Fruit fly (Drosophila melanogaster) whole organism, embryonic: ENCODE results near the gene CG13403.

ENCODE experiments used
- ATbp ChIP-seq: fragments of 200-800 bp; sonication (Bioruptor generic); optimal IDR thresholded peaks from 2 replicates; lab custom pipeline; 2017; ENCODE audit warnings: missing biosample characterization, mild to moderate bottlenecking, missing genetic modification characterization, missing genetic modification reagents
- CG10565 ChIP-seq: fragments of 200-800 bp; sonication (Bioruptor generic); optimal IDR thresholded peaks from 3 replicates; lab custom pipeline; 2016; ENCODE audit warnings: missing biosample characterization, mild to moderate bottlenecking, missing genetic modification characterization
- CG12155 ChIP-seq: fragments of 200-800 bp; sonication (Bioruptor generic); optimal IDR thresholded peaks from 3 replicates; lab custom pipeline; 2016; ENCODE audit warnings: missing biosample characterization, missing genetic modification characterization
- CG12236 ChIP-seq: fragments of 200-800 bp; sonication (Bioruptor generic); optimal IDR thresholded peaks from 2 replicates; lab custom pipeline; 2016; ENCODE audit warnings: missing biosample characterization, missing genetic modification characterization
- CG13624 ChIP-seq: fragments of 200-800 bp; sonication (Bioruptor generic); optimal IDR thresholded peaks from 2 replicates; lab custom pipeline; 2016; ENCODE audit warnings: missing biosample characterization, missing genetic modification characterization
- CG13775 ChIP-seq: fragments of 200-800 bp; sonication (Bioruptor generic); optimal IDR thresholded peaks from 3 replicates; lab custom pipeline; 2017; ENCODE audit warnings: missing biosample characterization, mild to moderate bottlenecking, missing genetic modification characterization
- CG15269 ChIP-seq: fragments of 200-800 bp; sonication (Bioruptor generic); optimal IDR thresholded peaks from 2 replicates; lab custom pipeline; 2018; ENCODE audit warnings: missing biosample characterization, mild to moderate bottlenecking, missing genetic modification characterization, moderate library complexity
- CG15479 ChIP-seq: fragments of 200-800 bp; sonication (Bioruptor generic); optimal IDR thresholded peaks from 3 replicates; lab custom pipeline; 2019; ENCODE audit warnings: missing biosample characterization, mild to moderate bottlenecking, missing genetic modification characterization, moderate library complexity
- CG17829 ChIP-seq: fragments of 200-800 bp; optimal IDR thresholded peaks from 2 replicates; lab custom pipeline; 2019; ENCODE audit warnings: missing biosample characterization, mild to moderate bottlenecking, missing genetic modification characterization, moderate library complexity
- CG1792 ChIP-seq: fragments of 200-800 bp; sonication (Bioruptor generic); optimal IDR thresholded peaks from 2 replicates; lab custom pipeline; 2016; ENCODE audit warnings: missing biosample characterization, missing genetic modification characterization
- CG1832 ChIP-seq: fragments of 200-800 bp; sonication (Bioruptor generic); optimal IDR thresholded peaks from 2 replicates; lab custom pipeline; 2017; ENCODE audit warnings: missing biosample characterization, mild to moderate bottlenecking, missing genetic modification characterization, inconsistent platforms
- CG18599 ChIP-seq: fragments of 200-800 bp; sonication (Bioruptor generic); optimal IDR thresholded peaks from 3 replicates; lab custom pipeline; 2017; ENCODE audit warnings: missing biosample characterization, missing genetic modification characterization, mild to moderate bottlenecking, moderate library complexity, missing genetic modification reagents
- CG2712 ChIP-seq: fragments of 200-800 bp; optimal IDR thresholded peaks from 3 replicates; lab custom pipeline; 2019; ENCODE audit warnings: missing biosample characterization, mild to moderate bottlenecking, missing genetic modification characterization, moderate library complexity
- CG3407 ChIP-seq: fragments of 200-800 bp; sonication (Bioruptor generic); optimal IDR thresholded peaks from 2 replicates; lab custom pipeline; 2018; ENCODE audit warnings: missing biosample characterization, mild to moderate bottlenecking, missing genetic modification characterization
- CG34376 ChIP-seq: fragments of 200-800 bp; sonication (Bioruptor generic); optimal IDR thresholded peaks from 2 replicates; lab custom pipeline; 2018; ENCODE audit warnings: missing biosample characterization, mild to moderate bottlenecking, missing genetic modification characterization
- CG4730 ChIP-seq: fragments of 200-800 bp; sonication (Bioruptor generic); IDR thresholded peaks from 2 replicates; pipeline ENCODE4 v1.3.6; 2022; ENCODE audit warnings: missing biosample characterization, missing genetic modification characterization
- CG4820 ChIP-seq: fragments of 200-800 bp; sonication (Bioruptor generic); optimal IDR thresholded peaks from 3 replicates; lab custom pipeline; 2016; ENCODE audit warnings: missing biosample characterization, missing genetic modification characterization
- CG5180 ChIP-seq: fragments of 200-800 bp; sonication (Bioruptor generic); optimal IDR thresholded peaks from 3 replicates; lab custom pipeline; 2017; ENCODE audit warnings: missing biosample characterization, missing genetic modification characterization, mild to moderate bottlenecking, moderate library complexity, missing genetic modification reagents
- CG6854 ChIP-seq: fragments of 200-800 bp; sonication (Bioruptor generic); optimal IDR thresholded peaks from 3 replicates; lab custom pipeline; 2017; ENCODE audit warnings: missing biosample characterization, mild to moderate bottlenecking, missing genetic modification characterization
- CG7786 ChIP-seq: fragments of 200-800 bp; sonication (Bioruptor generic); optimal IDR thresholded peaks from 2 replicates; lab custom pipeline; 2016; ENCODE audit warnings: missing biosample characterization, missing genetic modification characterization
- CG7839 ChIP-seq: fragments of 200-800 bp; sonication (Bioruptor generic); optimal IDR thresholded peaks from 3 replicates; lab custom pipeline; 2018; ENCODE audit warnings: missing biosample characterization, mild to moderate bottlenecking, missing genetic modification characterization, moderate library complexity
- CG8281 ChIP-seq: fragments of 200-800 bp; sonication (Bioruptor generic); optimal IDR thresholded peaks from 2 replicates; lab custom pipeline; 2018; ENCODE audit warnings: missing biosample characterization, mild to moderate bottlenecking, missing genetic modification characterization, moderate library complexity
- CTCF ChIP-seq: fragments of 200-800 bp; sonication (Bioruptor generic); optimal IDR thresholded peaks from 2 replicates; lab custom pipeline; 2017; ENCODE audit warnings: missing biosample characterization, mild to moderate bottlenecking, missing genetic modification characterization, moderate library complexity
- Dbx ChIP-seq: fragments of 200-800 bp; sonication (Bioruptor generic); IDR thresholded peaks from 3 replicates; pipeline ENCODE4 v1.3.6; 2022; ENCODE audit warnings: missing biosample characterization, missing genetic modification characterization
- Dp ChIP-seq: fragments of 200-800 bp; sonication (Bioruptor generic); optimal IDR thresholded peaks from 2 replicates; lab custom pipeline; 2018; ENCODE audit warnings: missing biosample characterization, mild to moderate bottlenecking, missing genetic modification characterization, moderate library complexity
- Drgx ChIP-seq: fragments of 200-800 bp; sonication (Bioruptor generic); IDR thresholded peaks from 2 replicates; pipeline ENCODE4 v1.3.6; 2022; ENCODE audit warnings: missing biosample characterization, missing genetic modification characterization
- H2.0 ChIP-seq: fragments of 200-800 bp; sonication (Bioruptor generic); IDR thresholded peaks from 2 replicates; pipeline ENCODE4 v1.3.6; 2022; ENCODE audit warnings: missing biosample characterization, missing genetic modification characterization
- HLH3B ChIP-seq: fragments of 200-800 bp; sonication (Bioruptor generic); IDR thresholded peaks from 2 replicates; pipeline ENCODE4 v1.3.6; 2022; ENCODE audit warnings: missing biosample characterization, missing genetic modification characterization
- HLH4C ChIP-seq: fragments of 200-800 bp; sonication (Bioruptor generic); IDR thresholded peaks from 3 replicates; pipeline ENCODE4 v1.3.6; 2022; ENCODE audit warnings: missing biosample characterization, missing genetic modification characterization; ENCODE audit not compliant: partially characterized antibody
- Myb ChIP-seq: fragments of 200-800 bp; sonication (Bioruptor generic); optimal IDR thresholded peaks from 2 replicates; lab custom pipeline; 2016; ENCODE audit warnings: missing biosample characterization, missing genetic modification characterization
- Ravus ChIP-seq: fragments of 200-800 bp; sonication (Bioruptor generic); IDR thresholded peaks from 2 replicates; pipeline ENCODE4 v1.3.6; 2022; ENCODE audit warnings: missing biosample characterization, missing genetic modification characterization
- ase ChIP-seq: fragments of 200-800 bp; sonication (Bioruptor generic); IDR thresholded peaks from 3 replicates; pipeline ENCODE4 v1.3.6; 2022; ENCODE audit warnings: missing biosample characterization, missing genetic modification characterization
- bbx ChIP-seq: fragments of 200-800 bp; sonication (Bioruptor generic); IDR thresholded peaks from 2 replicates; pipeline ENCODE4 v1.3.6; 2022; ENCODE audit warnings: missing biosample characterization, missing genetic modification characterization; ENCODE audit not compliant: partially characterized antibody
- cas ChIP-seq: fragments of 200-800 bp; sonication (Bioruptor generic); IDR thresholded peaks from 2 replicates; pipeline ENCODE4 v1.3.6; 2022; ENCODE audit warnings: missing biosample characterization, missing genetic modification characterization
- crp ChIP-seq, 2 experiments: fragments of 200-800 bp; sonication (Bioruptor generic); optimal IDR thresholded peaks; 2 replicates in 1 of 2; 3 replicates in 1 of 2; lab custom pipeline; 2017; ENCODE audit warnings: missing biosample characterization in 2 of 2, missing genetic modification characterization in 2 of 2, mild to moderate bottlenecking in 1 of 2, moderate library complexity in 1 of 2
- danr ChIP-seq: fragments of 200-800 bp; sonication (Bioruptor generic); IDR thresholded peaks from 2 replicates; pipeline ENCODE4 v1.3.6; 2022; ENCODE audit warnings: missing biosample characterization, missing genetic modification characterization
- ems ChIP-seq: fragments of 200-800 bp; sonication (Bioruptor generic); optimal IDR thresholded peaks from 3 replicates; lab custom pipeline; 2016; ENCODE audit warnings: missing biosample characterization, missing genetic modification characterization
- gsb-n ChIP-seq: fragments of 200-800 bp; sonication (Bioruptor generic); optimal IDR thresholded peaks from 3 replicates; lab custom pipeline; 2018; ENCODE audit warnings: missing biosample characterization, mild to moderate bottlenecking, missing genetic modification characterization
- gt ChIP-seq: fragments of 200-800 bp; sonication (Bioruptor generic); IDR thresholded peaks from 2 replicates; pipeline ENCODE4 v1.3.6; 2022; ENCODE audit warnings: missing biosample characterization, missing genetic modification characterization
- lola ChIP-seq, 3 experiments: fragments of >200 bp in 2 of 3; fragments of 200-800 bp in 1 of 3; sonication (Bioruptor generic) in 1 of 3; optimal IDR thresholded peaks; 2 replicates each; lab custom pipeline; 2017 to 2019; ENCODE audit warnings: missing biosample characterization in 3 of 3, missing genetic modification characterization in 3 of 3, mild to moderate bottlenecking in 1 of 3, moderate library complexity in 1 of 3
- mirr ChIP-seq: fragments of 200-800 bp; sonication (Bioruptor generic); optimal IDR thresholded peaks from 3 replicates; lab custom pipeline; 2018; ENCODE audit warnings: missing biosample characterization, mild to moderate bottlenecking, missing genetic modification characterization
- mld ChIP-seq: fragments of 200-800 bp; sonication (Bioruptor generic); IDR thresholded peaks from 3 replicates; pipeline ENCODE4 v1.3.6; 2022; ENCODE audit warnings: missing biosample characterization, missing genetic modification characterization; ENCODE audit not compliant: partially characterized antibody
- nerfin-1 ChIP-seq: fragments of 200-800 bp; sonication (Bioruptor generic); optimal IDR thresholded peaks from 3 replicates; lab custom pipeline; 2019; ENCODE audit warnings: missing biosample characterization, mild to moderate bottlenecking, missing genetic modification characterization, moderate library complexity
- row ChIP-seq: fragments of 200-800 bp; sonication (Bioruptor generic); IDR thresholded peaks from 3 replicates; pipeline ENCODE4 v1.3.6; 2022; ENCODE audit warnings: missing biosample characterization, missing genetic modification characterization
- seq ChIP-seq: fragments of 200-800 bp; sonication (Bioruptor generic); IDR thresholded peaks from 2 replicates; pipeline ENCODE4 v1.3.6; 2022; ENCODE audit warnings: missing biosample characterization, missing genetic modification characterization
- tio ChIP-seq: fragments of 200-800 bp; sonication (Bioruptor generic); optimal IDR thresholded peaks from 2 replicates; lab custom pipeline; 2017; ENCODE audit warnings: missing biosample characterization, missing genetic modification characterization, inconsistent platforms
- vnd ChIP-seq: fragments of 200-800 bp; sonication (Bioruptor generic); IDR thresholded peaks from 3 replicates; pipeline ENCODE4 v1.3.6; 2022; ENCODE audit warnings: missing biosample characterization, missing genetic modification characterization; ENCODE audit not compliant: partially characterized antibody
- wor ChIP-seq: fragments of 200-800 bp; sonication (Bioruptor generic); IDR thresholded peaks from 2 replicates; pipeline ENCODE4 v1.3.6; 2022; ENCODE audit warnings: missing biosample characterization, missing genetic modification characterization
- zfh1 ChIP-seq: fragments of 200-800 bp; sonication (Bioruptor generic); IDR thresholded peaks from 3 replicates; pipeline ENCODE4 v1.3.6; 2022; ENCODE audit warnings: missing biosample characterization, missing genetic modification characterization

The CG13403 gene

dm6 chrX:14208426-14209208 is 16.8 kb upstream of the CG13403 start (continued):
- no peak for TF ChIP-seq CG10565
- TF ChIP-seq danr (GFP tag; lab: Robert Waterston, UW), result no peak
- no peak for TF ChIP-seq CG12236 (GFP tag; lab: Kevin White, UChicago)
- peak; percentile 19 for TF ChIP-seq CG15479 (GFP tag; lab: Kevin White, UChicago)
- TF ChIP-seq row (GFP tag; lab: Robert Waterston, UW), result peak; percentile 17; the same call in 1 of the 3 replicates
- TF ChIP-seq CG34376, result no peak
- TF ChIP-seq ATbp (GFP tag; lab: Kevin White, UChicago), result peak; percentile 68
- TF ChIP-seq ems (GFP tag; lab: Kevin White, UChicago), result peak; percentile 47
- TF ChIP-seq tio, result peak; percentile 1
- TF ChIP-seq wor (GFP tag; lab: Robert Waterston, UW), result peak; percentile 39; the same call in 1 of the 2 replicates
- TF ChIP-seq CG18599 (GFP tag; lab: Kevin White, UChicago), result peak; percentile 59
- no peak for TF ChIP-seq CG7786 (GFP tag; lab: Kevin White, UChicago)
- TF ChIP-seq ase (GFP tag; lab: Robert Waterston, UW), result 0 out of 3 replicates have a peak, but pooled peaks have one; percentile 56
- TF ChIP-seq mirr, result no peak
- TF ChIP-seq CG8281 (tag; lab: Kevin White, UChicago), result peak; percentile 45
- no peak for TF ChIP-seq CG4730 (GFP tag; lab: Robert Waterston, UW)
- TF ChIP-seq HLH4C (GFP tag; lab: Robert Waterston, UW), result no peak
- peak; percentile 11 for TF ChIP-seq CTCF (GFP tag; lab: Kevin White, UChicago)
- peak in 1 of 3 experiments; percentile 64 for TF ChIP-seq lola (GFP tag; optimal IDR thresholded peaks at IDR 0.05; lab: Kevin White, UChicago)
- TF ChIP-seq CG1832 (GFP tag; lab: Kevin White, UChicago), result no peak
- TF ChIP-seq mld, result no peak
- TF ChIP-seq bbx, result no peak
- TF ChIP-seq CG6854, result no peak
- peak; percentile 57 for TF ChIP-seq CG4820 (GFP tag; lab: Kevin White, UChicago)
- peak; percentile 60; the same call in 2 of the 3 replicates for TF ChIP-seq zfh1
- TF ChIP-seq CG1792 (GFP tag; lab: Kevin White, UChicago), result no peak
- no peak for TF ChIP-seq Ravus (GFP tag; lab: Robert Waterston, UW)
- no peak for TF ChIP-seq vnd (GFP tag; lab: Robert Waterston, UW)
- TF ChIP-seq CG13775 (GFP tag; lab: Kevin White, UChicago), result no peak
- peak; percentile 60 for TF ChIP-seq CG17829 (tag; lab: Kevin White, UChicago)
- peak; percentile 47 for TF ChIP-seq H2.0 (GFP tag; lab: Robert Waterston, UW)
- peak; percentile 72 for TF ChIP-seq CG7839 (tag; lab: Kevin White, UChicago)
- TF ChIP-seq gsb-n, result peak; percentile 47
- TF ChIP-seq CG3407, result no peak
- no peak for TF ChIP-seq Dbx (GFP tag; lab: Robert Waterston, UW)
- TF ChIP-seq Dp (GFP tag; lab: Kevin White, UChicago), result no peak
- peak; percentile 71 for TF ChIP-seq CG2712 (tag; lab: Kevin White, UChicago)
- peak; percentile 77 for TF ChIP-seq Drgx (GFP tag; lab: Robert Waterston, UW)
- TF ChIP-seq crp (GFP tag; optimal IDR thresholded peaks at IDR 0.05; lab: Kevin White, UChicago), result peak in 1 of 2 experiments; percentile 13
- TF ChIP-seq cas (GFP tag; lab: Robert Waterston, UW), result no peak
- TF ChIP-seq CG5180 (GFP tag; lab: Kevin White, UChicago), result peak; percentile 69
- peak; percentile 63 for TF ChIP-seq nerfin-1 (tag; lab: Kevin White, UChicago)
- peak; percentile 49; the same call in 1 of the 2 replicates for TF ChIP-seq HLH3B (GFP tag; lab: Robert Waterston, UW)
- peak; percentile 6 for TF ChIP-seq CG13624 (GFP tag; lab: Kevin White, UChicago)
- TF ChIP-seq Myb, result peak; percentile 1
- TF ChIP-seq CG15269 (tag; lab: Kevin White, UChicago), result peak; percentile 58
- TF ChIP-seq CG12155 (GFP tag; lab: Kevin White, UChicago), result no peak
- TF ChIP-seq gt (GFP tag; lab: Robert Waterston, UW), result no peak
- TF ChIP-seq seq (GFP tag; lab: Robert Waterston, UW), result no peak
